Fruit fly (Drosophila melanogaster): ENCODE results near the gene KrT95D.

The KrT95D gene

dm6 chr3R:24006449-24007159 lies 25.0 kb downstream of the KrT95D start (continued):
- TF ChIP-seq Eip93F (GFP tag; optimal IDR thresholded peaks at IDR 0.05) (no peak), CG34406 (GFP tag; optimal IDR thresholded peaks at IDR 0.05) (no peak), Eip78C (GFP tag) (peak; percentile 84), spab (GFP tag; optimal IDR thresholded peaks at IDR 0.05) (no peak), CG1621 (tag; optimal IDR thresholded peaks at IDR 0.05) (no peak), dsx (GFP tag; optimal IDR thresholded peaks at IDR 0.05; ENCODE audit: poor library complexity, severe bottlenecking) (no peak), net (GFP tag; optimal IDR thresholded peaks at IDR 0.05) (peak; percentile 24), CG10631 (GFP tag; optimal IDR thresholded peaks at IDR 0.05) (no peak), Ets96B (tag; optimal IDR thresholded peaks at IDR 0.05) (no peak), fd85E (GFP tag; optimal IDR thresholded peaks at IDR 0.05) (no peak), CG6808 (GFP tag; optimal IDR thresholded peaks at IDR 0.05) (peak; percentile 14), Blimp-1 (GFP tag; optimal IDR thresholded peaks at IDR 0.05) (no peak), topi (GFP tag; optimal IDR thresholded peaks at IDR 0.05) (no peak), CG8632 (GFP tag; optimal IDR thresholded peaks at IDR 0.05) (no peak), Sox15 (GFP tag; optimal IDR thresholded peaks at IDR 0.05) (no peak), achi (GFP tag; optimal IDR thresholded peaks at IDR 0.05) (no peak), Met (GFP tag; optimal IDR thresholded peaks at IDR 0.05) (peak; percentile 56), CG11902 (GFP tag; optimal IDR thresholded peaks at IDR 0.05) (no peak), CG6276 (GFP tag; optimal IDR thresholded peaks at IDR 0.05) (peak; percentile 41), CG4318 (GFP tag; optimal IDR thresholded peaks at IDR 0.05) (no peak), fkh (GFP tag; optimal IDR thresholded peaks at IDR 0.05) (no peak), CG16779 (tag; optimal IDR thresholded peaks at IDR 0.05) (peak; percentile 22)

dm6 chr3R:24003948-24004347 lies 27.7 kb downstream of the KrT95D start:
- TF ChIP-seq achi (GFP tag; optimal IDR thresholded peaks at IDR 0.05) (no peak), Hr38 (GFP tag; optimal IDR thresholded peaks at IDR 0.05) (no peak), CG6276 (GFP tag; optimal IDR thresholded peaks at IDR 0.05) (no peak), vri (GFP tag; optimal IDR thresholded peaks at IDR 0.05) (no peak), Sox102F (GFP tag; optimal IDR thresholded peaks at IDR 0.05) (no peak), OdsH (GFP tag; optimal IDR thresholded peaks at IDR 0.05) (no peak), CG10631 (GFP tag; optimal IDR thresholded peaks at IDR 0.05) (no peak), CG15336 (GFP tag; IDR thresholded peaks at IDR 0.05) (no peak), ss (GFP tag; optimal IDR thresholded peaks at IDR 0.05) (peak; percentile 76 to 84), Eip93F (GFP tag; optimal IDR thresholded peaks at IDR 0.05) (no peak), CG6163 (GFP tag; IDR thresholded peaks at IDR 0.05) (peak; percentile 46; the same call in 2 of the 3 replicates), topi (GFP tag; optimal IDR thresholded peaks at IDR 0.05) (no peak), CG6808 (GFP tag; optimal IDR thresholded peaks at IDR 0.05) (peak; percentile 75), fd85E (GFP tag; optimal IDR thresholded peaks at IDR 0.05) (no peak), CG11902 (GFP tag; optimal IDR thresholded peaks at IDR 0.05) (no peak), CG8632 (GFP tag; optimal IDR thresholded peaks at IDR 0.05) (no peak), eg (GFP tag; IDR thresholded peaks at IDR 0.05) (no peak), esn (GFP tag; optimal IDR thresholded peaks at IDR 0.05) (no peak), lz (GFP tag; optimal IDR thresholded peaks at IDR 0.05) (no peak), dsx (GFP tag; optimal IDR thresholded peaks at IDR 0.05; ENCODE audit: poor library complexity, severe bottlenecking) (peak; percentile 34), CG3919 (GFP tag; optimal IDR thresholded peaks at IDR 0.05) (no peak), acj6 (GFP tag; optimal IDR thresholded peaks at IDR 0.05) (no peak), svp (GFP tag) (no peak), Met (GFP tag; optimal IDR thresholded peaks at IDR 0.05) (no peak), CG10669 (GFP tag; optimal IDR thresholded peaks at IDR 0.05) (peak; percentile 21), CG1621 (tag; optimal IDR thresholded peaks at IDR 0.05) (peak; percentile 17), fd59A (GFP tag; optimal IDR thresholded peaks at IDR 0.05) (no peak), CG31627 (GFP tag; optimal IDR thresholded peaks at IDR 0.05) (no peak), CG9139 (GFP tag; optimal IDR thresholded peaks at IDR 0.05) (peak; percentile 66), cyc (GFP tag; optimal IDR thresholded peaks at IDR 0.05) (no peak), Lpt (GFP tag; optimal IDR thresholded peaks at IDR 0.05) (no peak), Eip78C (GFP tag) (peak; percentile 50), CG6792 (GFP tag; optimal IDR thresholded peaks at IDR 0.05) (no peak), Sox15 (GFP tag; optimal IDR thresholded peaks at IDR 0.05) (no peak), pdm3 (GFP tag; optimal IDR thresholded peaks at IDR 0.05) (no peak), CG34406 (GFP tag; optimal IDR thresholded peaks at IDR 0.05) (no peak), spab (GFP tag; optimal IDR thresholded peaks at IDR 0.05) (peak; percentile 60), CG8319 (GFP tag; optimal IDR thresholded peaks at IDR 0.05) (no peak), CG16779 (tag; optimal IDR thresholded peaks at IDR 0.05) (no peak), CG11294 (GFP tag; IDR thresholded peaks at IDR 0.05) (no peak), Hr39 (GFP tag; optimal IDR thresholded peaks at IDR 0.05) (no peak)

Measured in whole organism, prepupa.